Worm (Caenorhabditis elegans): ENCODE data around the gene eef-1B.1.
A peak's percentile ranks its signal among the peaks of the same experiment; 100 is the strongest.

eef-1B.1 gene

ce11 chrIII:7973201-7973767 is at the start of gene eef-1B.1, which contains the start of gene aco-2 (continued):
- no peak for TF ChIP-seq ccch-3 (GFP tag; optimal IDR thresholded peaks at IDR 0.05)
- TF ChIP-seq athp-1 (tag; optimal IDR thresholded peaks at IDR 0.05): peak; percentile 3
- peak; percentile 72 for TF ChIP-seq lsl-1 (GFP tag; optimal IDR thresholded peaks at IDR 0.05)
- TF ChIP-seq K12H6.12 (tag; optimal IDR thresholded peaks at IDR 0.05): peak; percentile 52
- peak; percentile 87 for TF ChIP-seq ekl-4 (GFP tag; IDR thresholded peaks at IDR 0.05)
- no peak for TF ChIP-seq pha-4 (tag; optimal IDR thresholded peaks at IDR 0.05)
- no peak for TF ChIP-seq ceh-79 (tag; optimal IDR thresholded peaks at IDR 0.05)
- peak; percentile 92 for TF ChIP-seq madf-3 (GFP tag; IDR thresholded peaks at IDR 0.05)
- TF ChIP-seq madf-10 (tag; optimal IDR thresholded peaks at IDR 0.05): peak; percentile 52
- peak; percentile 74 for TF ChIP-seq ztf-26 (tag; optimal IDR thresholded peaks at IDR 0.05)
- no peak for TF ChIP-seq die-1 (tag; optimal IDR thresholded peaks at IDR 0.05)
- no peak for TF ChIP-seq C17E4.6 (GFP tag; IDR thresholded peaks at IDR 0.05)
- peak; percentile 77 for TF ChIP-seq ceh-27 (GFP tag; optimal IDR thresholded peaks at IDR 0.05)
- peak; percentile 68 for TF ChIP-seq dpl-1 (GFP tag; optimal IDR thresholded peaks at IDR 0.05)
- TF ChIP-seq chd-7 (tag; optimal IDR thresholded peaks at IDR 0.05): no peak
- peak; percentile 36 for TF ChIP-seq atf-7 (tag; optimal IDR thresholded peaks at IDR 0.05)
- peak; percentile 70 for TF ChIP-seq tbp1 (GFP tag; optimal IDR thresholded peaks at IDR 0.05)
- TF ChIP-seq ets-4 (GFP tag; optimal IDR thresholded peaks at IDR 0.05): peak; percentile 63
- TF ChIP-seq bed-1 (GFP tag; IDR thresholded peaks at IDR 0.05): no peak

- TF ChIP-seq Y56A3A.18 (GFP tag; IDR thresholded peaks at IDR 0.05) (no peak), egrh-3 (GFP tag; IDR thresholded peaks at IDR 0.05) (no peak), mes-4 (tag; optimal IDR thresholded peaks at IDR 0.05) (no peak)
Measured at ce11 chrIII:8022077-8022476, 48.9 kb upstream of the eef-1B.1 start, which contains the start of gene F44B9.2. F44B9.2 (plus strand) TSS chrIII:8022463.

- TF ChIP-seq madf-10 (tag; optimal IDR thresholded peaks at IDR 0.05): peak; percentile 21
- TF ChIP-seq F22D6.2 (tag; optimal IDR thresholded peaks at IDR 0.05): no peak
- peak; percentile 100 for TF ChIP-seq hmg-1.2 (GFP tag; IDR thresholded peaks at IDR 0.05)
- no peak for TF ChIP-seq hrde-1 (tag; optimal IDR thresholded peaks at IDR 0.05; ENCODE audit: borderline replicate concordance)
- TF ChIP-seq B0261.1 (tag; optimal IDR thresholded peaks at IDR 0.05): no peak
- no peak for TF ChIP-seq unc-130 (GFP tag; optimal IDR thresholded peaks at IDR 0.05)
- peak; percentile 61 for TF ChIP-seq dpl-1 (GFP tag; optimal IDR thresholded peaks at IDR 0.05)
- no peak for TF ChIP-seq lsy-27 (tag; optimal IDR thresholded peaks at IDR 0.05; ENCODE audit: borderline replicate concordance, insufficient read depth)
- no peak for TF ChIP-seq ets-4 (GFP tag; optimal IDR thresholded peaks at IDR 0.05)
- no peak for TF ChIP-seq egrh-3 (GFP tag; IDR thresholded peaks at IDR 0.05)
- 0 out of 2 replicates have a peak, but pooled peaks have one; percentile 12 for TF ChIP-seq ceh-100 (GFP tag; IDR thresholded peaks at IDR 0.05)
- TF ChIP-seq F49E8.2 (tag; optimal IDR thresholded peaks at IDR 0.05; ENCODE audit: insufficient read depth): no peak
- peak; percentile 38; the same call in 1 of the 2 replicates for TF ChIP-seq madf-6 (GFP tag; IDR thresholded peaks at IDR 0.05)
- peak; percentile 78 for TF ChIP-seq dox-1 (GFP tag; IDR thresholded peaks at IDR 0.05)
- TF ChIP-seq ceh-91 (GFP tag; IDR thresholded peaks at IDR 0.05): peak; percentile 28; the same call in 1 of the 2 replicates
- TF ChIP-seq F33H1.4 (GFP tag; IDR thresholded peaks at IDR 0.05): peak; percentile 59
- no peak for TF ChIP-seq zfh-2 (GFP tag; conservative IDR thresholded peaks at IDR 0.05)
- no peak for TF ChIP-seq dpff-1 (tag; optimal IDR thresholded peaks at IDR 0.05)
- TF ChIP-seq ztf-3 (GFP tag; optimal IDR thresholded peaks at IDR 0.05): no peak
- no peak; the same call in 1 of the 2 replicates for TF ChIP-seq madf-8 (GFP tag; conservative IDR thresholded peaks at IDR 0.05)
- no peak for TF ChIP-seq egl-18 (GFP tag; IDR thresholded peaks at IDR 0.05)
- no peak for TF ChIP-seq mel-28 (tag; optimal IDR thresholded peaks at IDR 0.05; ENCODE audit: borderline replicate concordance)
- TF ChIP-seq ekl-4 (GFP tag; IDR thresholded peaks at IDR 0.05): peak; percentile 46; the same call in 1 of the 2 replicates
- no peak for TF ChIP-seq hsf-1 (GFP tag; IDR thresholded peaks at IDR 0.05)
- TF ChIP-seq cebp-1 (GFP tag; IDR thresholded peaks at IDR 0.05): no peak
- TF ChIP-seq cebp-1 (tag; optimal IDR thresholded peaks at IDR 0.05): peak; percentile 58
- peak; percentile 43 for TF ChIP-seq pha-4 (tag; optimal IDR thresholded peaks at IDR 0.05)
- TF ChIP-seq nhr-27 (tag; optimal IDR thresholded peaks at IDR 0.05): no peak
Measured at ce11 chrIII:8020823-8021332, 47.7 kb upstream of the eef-1B.1 start, which contains the start of gene lin-36. lin-36 (minus strand) TSS chrIII:8020873.
